Worm (Caenorhabditis elegans): ENCODE data around the gene ccz-1.

Gene ccz-1

ce11 chrV:13664340-13664916, 14.2 kb upstream of the ccz-1 start (continued):
- TF ChIP-seq lin-13 (GFP tag; optimal IDR thresholded peaks at IDR 0.05): no peak
- TF ChIP-seq grh-1 (GFP tag; IDR thresholded peaks at IDR 0.05): no peak
- no peak for TF ChIP-seq ets-5 (GFP tag; IDR thresholded peaks at IDR 0.05)
- no peak for TF ChIP-seq egl-27 (tag; optimal IDR thresholded peaks at IDR 0.05)
- TF ChIP-seq nhr-47 (tag; optimal IDR thresholded peaks at IDR 0.05): peak; percentile 43
- TF ChIP-seq ceh-88 (GFP tag; IDR thresholded peaks at IDR 0.05): no peak
- peak in 1 of 2 experiments; percentile 33 for TF ChIP-seq mdl-1 (tag; optimal IDR thresholded peaks at IDR 0.05)
- no peak for TF ChIP-seq ceh-63 (GFP tag; optimal IDR thresholded peaks at IDR 0.05)
- TF ChIP-seq nhr-12 (tag; optimal IDR thresholded peaks at IDR 0.05): no peak
- TF ChIP-seq unc-130 (tag; optimal IDR thresholded peaks at IDR 0.05): no peak
- peak; percentile 7 for TF ChIP-seq tbx-2 (tag; optimal IDR thresholded peaks at IDR 0.05)
- TF ChIP-seq lsy-2 (tag; optimal IDR thresholded peaks at IDR 0.05): peak in 1 of 2 experiments; percentile 25
- TF ChIP-seq jun-1 (tag; optimal IDR thresholded peaks at IDR 0.05): peak; percentile 10
- peak; percentile 44 for TF ChIP-seq nhr-85 (tag)
- no peak for TF ChIP-seq skn-1 (tag; optimal IDR thresholded peaks at IDR 0.05)
- TF ChIP-seq lir-3 (tag; optimal IDR thresholded peaks at IDR 0.05; ENCODE audit: poor library complexity): no peak
- no peak for TF ChIP-seq C16A3.4 (tag; optimal IDR thresholded peaks at IDR 0.05)
- TF ChIP-seq tlp-1 (tag; optimal IDR thresholded peaks at IDR 0.05): no peak
- TF ChIP-seq nhr-71 (tag; optimal IDR thresholded peaks at IDR 0.05): peak; percentile 48
- TF ChIP-seq aly-2 (tag; optimal IDR thresholded peaks at IDR 0.05): no peak

- TF ChIP-seq pqm-1 (tag; optimal IDR thresholded peaks at IDR 0.05): no peak
- TF ChIP-seq tlp-1 (tag; optimal IDR thresholded peaks at IDR 0.05): no peak
- no peak for TF ChIP-seq zip-4 (GFP tag; optimal IDR thresholded peaks at IDR 0.05)
- no peak for TF ChIP-seq swsn-7 (tag; optimal IDR thresholded peaks at IDR 0.05)
- no peak for TF ChIP-seq unc-86 (tag; optimal IDR thresholded peaks at IDR 0.05)
- TF ChIP-seq skn-1 (tag; optimal IDR thresholded peaks at IDR 0.05): no peak
- no peak for TF ChIP-seq ceh-90 (tag; optimal IDR thresholded peaks at IDR 0.05)
- TF ChIP-seq hlh-4 (tag; optimal IDR thresholded peaks at IDR 0.05): no peak
- TF ChIP-seq ztf-4 (tag; optimal IDR thresholded peaks at IDR 0.05): no peak
- no peak for TF ChIP-seq alr-1 (tag; optimal IDR thresholded peaks at IDR 0.05; ENCODE audit: borderline replicate concordance)
- no peak for TF ChIP-seq egl-13 (tag; optimal IDR thresholded peaks at IDR 0.05)
- TF ChIP-seq snpc-4 (tag; optimal IDR thresholded peaks at IDR 0.05): no peak
- no peak for TF ChIP-seq dsc-1 (tag; optimal IDR thresholded peaks at IDR 0.05)
- no peak for TF ChIP-seq nhr-90 (tag; optimal IDR thresholded peaks at IDR 0.05; ENCODE audit: poor library complexity)
- no peak for TF ChIP-seq hpl-2 (GFP tag; optimal IDR thresholded peaks at IDR 0.05)
- TF ChIP-seq nhr-11 (tag; optimal IDR thresholded peaks at IDR 0.05): no peak
- TF ChIP-seq ceh-8 (GFP tag; optimal IDR thresholded peaks at IDR 0.05): no peak
- TF ChIP-seq fkh-8 (tag; optimal IDR thresholded peaks at IDR 0.05): no peak
These were observed 13.6 kb upstream of the ccz-1 start, which contains the start of gene rde-12 for ce11 chrV:13665089-13665488. TSS of gene rde-12 (plus strand) at chrV:13665389.

- no peak for TF ChIP-seq unc-62 (GFP tag; optimal IDR thresholded peaks at IDR 0.05)
- TF ChIP-seq nhr-84 (tag; optimal IDR thresholded peaks at IDR 0.05): no peak
- no peak for TF ChIP-seq mdl-1 (tag; optimal IDR thresholded peaks at IDR 0.05)
- no peak for TF ChIP-seq hlh-17 (GFP tag; optimal IDR thresholded peaks at IDR 0.05; ENCODE audit: borderline replicate concordance)
- TF ChIP-seq mef-2 (tag; optimal IDR thresholded peaks at IDR 0.05): no peak
- no peak for TF ChIP-seq zag-1 (tag; optimal IDR thresholded peaks at IDR 0.05)
- no peak for TF ChIP-seq nhr-47 (tag; optimal IDR thresholded peaks at IDR 0.05)
- TF ChIP-seq lin-35 (GFP tag; optimal IDR thresholded peaks at IDR 0.05): no peak
- no peak for TF ChIP-seq hlh-4 (tag; optimal IDR thresholded peaks at IDR 0.05)
- no peak for TF ChIP-seq pax-3 (tag; optimal IDR thresholded peaks at IDR 0.05)
These were observed 12.2 kb upstream of the ccz-1 start for ce11 chrV:13666460-13666859.
